Worm (Caenorhabditis elegans) whole organism, L2 larva: ENCODE data around the gene spe-41.
A peak's percentile ranks its signal among the peaks of the same experiment; 100 is the strongest.

Experiments used
- C34F6.9 ChIP-seq: fragments of 150-350 bp; optimal IDR thresholded peaks from 2 replicates; lab custom pipeline; 2014; ENCODE audit warnings: missing biosample characterization, missing genetic modification characterization
- F13H6.1 ChIP-seq: sonication (generic microtip); optimal IDR thresholded peaks from 2 replicates; lab custom pipeline; 2016; ENCODE audit warnings: missing genetic modification characterization, missing compliant biosample characterization
- R02D3.7 ChIP-seq: fragments of 150-350 bp; optimal IDR thresholded peaks from 2 replicates; lab custom pipeline; 2014; ENCODE audit warnings: missing biosample characterization, missing genetic modification characterization
- Y55F3AM.14 ChIP-seq: fragments of 200-800 bp; sonication (Bioruptor generic); optimal IDR thresholded peaks from 2 replicates; lab custom pipeline; 2018; ENCODE audit warnings: mild to moderate bottlenecking, missing genetic modification characterization, missing compliant biosample characterization
- ZK546.5 ChIP-seq: sonication (generic microtip); optimal IDR thresholded peaks from 2 replicates; lab custom pipeline; 2017; ENCODE audit warnings: missing biosample characterization, missing genetic modification characterization
- alr-1 ChIP-seq: fragments of 150-350 bp; optimal IDR thresholded peaks from 2 replicates; lab custom pipeline; 2014; ENCODE audit warnings: missing biosample characterization, missing genetic modification characterization
- aly-2 ChIP-seq: fragments of 150-350 bp; optimal IDR thresholded peaks from 2 replicates; lab custom pipeline; 2014; ENCODE audit warnings: missing biosample characterization, missing genetic modification characterization
- ama-1 ChIP-seq: fragments of 150-350 bp; optimal IDR thresholded peaks from 2 replicates; lab custom pipeline; 2018; ENCODE audit warnings: inconsistent platforms
- blmp-1 ChIP-seq: sonication (generic microtip); optimal IDR thresholded peaks from 2 replicates; lab custom pipeline; 2017; ENCODE audit warnings: missing genetic modification characterization, mild to moderate bottlenecking, missing compliant biosample characterization, antibody characterized with exemption, moderate library complexity; ENCODE audit not compliant: insufficient read depth
- ceh-16 ChIP-seq: fragments of 150-350 bp; optimal IDR thresholded peaks from 2 replicates; lab custom pipeline; 2014; ENCODE audit warnings: missing biosample characterization, missing genetic modification characterization
- ceh-82 ChIP-seq: fragments of 150-350 bp; optimal IDR thresholded peaks from 2 replicates; lab custom pipeline; 2014; ENCODE audit warnings: missing biosample characterization, missing genetic modification characterization
- crh-2 ChIP-seq: sonication (generic microtip); optimal IDR thresholded peaks from 2 replicates; lab custom pipeline; 2017; ENCODE audit warnings: missing biosample characterization, missing genetic modification characterization
- egl-27 ChIP-seq: sonication (generic microtip); optimal IDR thresholded peaks from 3 replicates; lab custom pipeline; 2017; ENCODE audit warnings: missing biosample characterization, missing genetic modification reagents, missing genetic modification characterization
- elt-1 ChIP-seq: fragments of 150-350 bp; optimal IDR thresholded peaks from 2 replicates; lab custom pipeline; 2014; ENCODE audit warnings: missing biosample characterization, missing genetic modification characterization
- elt-3 ChIP-seq: sonication (generic microtip); optimal IDR thresholded peaks from 2 replicates; lab custom pipeline; 2017; ENCODE audit warnings: missing biosample characterization, missing genetic modification characterization
- fos-1 ChIP-seq: fragments of 150-350 bp; optimal IDR thresholded peaks from 2 replicates; lab custom pipeline; 2014; ENCODE audit warnings: missing biosample characterization, missing genetic modification characterization
- gmeb-1 ChIP-seq: fragments of 150-350 bp; optimal IDR thresholded peaks from 2 replicates; lab custom pipeline; 2014; ENCODE audit warnings: missing biosample characterization, missing genetic modification characterization
- lin-11 ChIP-seq: fragments of 150-350 bp; sonication (generic microtip); optimal IDR thresholded peaks from 2 replicates; lab custom pipeline; 2014; ENCODE audit warnings: missing biosample characterization, missing genetic modification characterization, inconsistent platforms, mixed read lengths
- lin-13 ChIP-seq: fragments of 150-350 bp; optimal IDR thresholded peaks from 2 replicates; lab custom pipeline; 2014; ENCODE audit warnings: missing biosample characterization, missing genetic modification reagents, missing genetic modification characterization
- lin-39 ChIP-seq: fragments of 150-350 bp; optimal IDR thresholded peaks from 2 replicates; lab custom pipeline; 2014; ENCODE audit warnings: missing biosample characterization, missing genetic modification reagents, missing genetic modification characterization
- lsy-2 ChIP-seq, 2 experiments: fragments of 150-350 bp in 1 of 2; sonication (generic microtip) in 1 of 2; optimal IDR thresholded peaks; 2 replicates each; lab custom pipeline; 2014 to 2017; ENCODE audit warnings: missing biosample characterization in 2 of 2, missing genetic modification characterization in 2 of 2
- mab-5 ChIP-seq: fragments of 150-350 bp; optimal IDR thresholded peaks from 2 replicates; lab custom pipeline; 2014; ENCODE audit warnings: missing biosample characterization, missing genetic modification characterization
- mbf-1 ChIP-seq: sonication (generic microtip); optimal IDR thresholded peaks from 2 replicates; lab custom pipeline; 2017; ENCODE audit warnings: missing biosample characterization, missing genetic modification characterization
- nhr-11 ChIP-seq: fragments of 150-350 bp; optimal IDR thresholded peaks from 2 replicates; lab custom pipeline; 2014; ENCODE audit warnings: missing biosample characterization, missing genetic modification characterization
- nhr-12 ChIP-seq: fragments of 150-350 bp; optimal IDR thresholded peaks from 2 replicates; lab custom pipeline; 2014; ENCODE audit warnings: missing biosample characterization, missing genetic modification characterization
- nhr-129 ChIP-seq: fragments of 150-350 bp; optimal IDR thresholded peaks from 2 replicates; lab custom pipeline; 2014; ENCODE audit warnings: missing biosample characterization, missing genetic modification characterization
- nhr-21 ChIP-seq: fragments of 150-350 bp; optimal IDR thresholded peaks from 2 replicates; lab custom pipeline; 2014; ENCODE audit warnings: missing biosample characterization, missing genetic modification characterization
- nhr-23 ChIP-seq: fragments of 150-350 bp; optimal IDR thresholded peaks from 2 replicates; lab custom pipeline; 2014; ENCODE audit warnings: missing biosample characterization, missing genetic modification reagents, missing genetic modification characterization
- nhr-237 ChIP-seq: fragments of 150-350 bp; optimal IDR thresholded peaks from 2 replicates; lab custom pipeline; 2014; ENCODE audit warnings: missing biosample characterization, missing genetic modification characterization
- nhr-25 ChIP-seq: fragments of 150-350 bp; sonication (generic microtip); optimal IDR thresholded peaks from 3 replicates; lab custom pipeline; 2014; ENCODE audit warnings: missing biosample characterization, missing genetic modification characterization
- nhr-6 ChIP-seq: fragments of 150-350 bp; optimal IDR thresholded peaks from 2 replicates; lab custom pipeline; 2014; ENCODE audit warnings: missing biosample characterization, missing genetic modification characterization
- nhr-77 ChIP-seq: fragments of 150-350 bp; optimal IDR thresholded peaks from 2 replicates; lab custom pipeline; 2014; ENCODE audit warnings: missing biosample characterization, missing genetic modification characterization
- peb-1 ChIP-seq: fragments of 150-350 bp; optimal IDR thresholded peaks from 2 replicates; lab custom pipeline; 2014; ENCODE audit warnings: missing biosample characterization, missing genetic modification characterization
- sem-4 ChIP-seq: fragments of 150-350 bp; optimal IDR thresholded peaks from 2 replicates; lab custom pipeline; 2014; ENCODE audit warnings: missing biosample characterization, missing genetic modification reagents, missing genetic modification characterization
- skn-1 ChIP-seq: sonication (generic microtip); optimal IDR thresholded peaks from 2 replicates; lab custom pipeline; 2017; ENCODE audit warnings: missing biosample characterization, missing genetic modification characterization
- sma-3 ChIP-seq: sonication (generic microtip); optimal IDR thresholded peaks from 2 replicates; lab custom pipeline; 2016; ENCODE audit warnings: missing genetic modification reagents, missing genetic modification characterization, missing compliant biosample characterization
- sma-9 ChIP-seq, 2 experiments: fragments of 150-350 bp in 1 of 2; sonication (generic microtip) in 1 of 2; optimal IDR thresholded peaks; 2 replicates each; lab custom pipeline; 2014 to 2016; ENCODE audit warnings: missing genetic modification characterization in 2 of 2, mild to moderate bottlenecking in 1 of 2, missing biosample characterization in 1 of 2, missing compliant biosample characterization in 1 of 2, missing genetic modification reagents in 1 of 2, moderate library complexity in 1 of 2
- snpc-4 ChIP-seq: fragments of 150-350 bp; optimal IDR thresholded peaks from 2 replicates; lab custom pipeline; 2014; ENCODE audit warnings: missing biosample characterization, missing genetic modification characterization
- unc-39 ChIP-seq: fragments of 150-350 bp; optimal IDR thresholded peaks from 2 replicates; lab custom pipeline; 2014; ENCODE audit warnings: missing biosample characterization, missing genetic modification characterization
- unc-55 ChIP-seq: fragments of 150-350 bp; sonication (generic microtip); optimal IDR thresholded peaks from 3 replicates; lab custom pipeline; 2014; ENCODE audit warnings: missing biosample characterization, missing genetic modification reagents, missing genetic modification characterization
- unc-62 ChIP-seq: fragments of 150-350 bp; optimal IDR thresholded peaks from 2 replicates; lab custom pipeline; 2014; ENCODE audit warnings: missing biosample characterization, missing genetic modification reagents, missing genetic modification characterization
- zag-1 ChIP-seq: fragments of 150-350 bp; optimal IDR thresholded peaks from 2 replicates; lab custom pipeline; 2014; ENCODE audit warnings: missing biosample characterization, missing genetic modification characterization
- ztf-11 ChIP-seq: sonication (generic microtip); optimal IDR thresholded peaks from 2 replicates; lab custom pipeline; 2017; ENCODE audit warnings: missing biosample characterization, missing genetic modification characterization
- ztf-4 ChIP-seq: fragments of 150-350 bp; optimal IDR thresholded peaks from 2 replicates; lab custom pipeline; 2014; ENCODE audit warnings: missing biosample characterization, missing genetic modification characterization

spe-41 gene

ce11 chrIII:3476245-3476644 lies 32.2 kb upstream of the spe-41 start:
- TF ChIP-seq nhr-6 (tag; lab: Kevin White, UChicago) (no peak), blmp-1 (tag; lab: Kevin White, UChicago) (no peak), lsy-2 (tag; optimal IDR thresholded peaks at IDR 0.05; lab: Kevin White, UChicago) (peak in 1 of 2 experiments; percentile 39), gmeb-1 (peak; percentile 0), peb-1 (no peak), lin-11 (tag; lab: Kevin White, UChicago) (no peak), aly-2 (no peak), unc-55 (peak; percentile 29), zag-1 (tag; lab: Kevin White, UChicago) (no peak), C34F6.9 (tag; lab: Kevin White, UChicago) (peak; percentile 6), Y55F3AM.14 (no peak), elt-3 (tag; lab: Kevin White, UChicago) (no peak), sma-3 (GFP tag; lab: Kevin White, UChicago) (peak; percentile 60), nhr-25 (tag; lab: Kevin White, UChicago) (no peak)
- TF ChIP-seq, all 48 proteins: peak for 5

ce11 chrIII:3475497-3475896 lies 31.5 kb upstream of the spe-41 start, which contains the start of gene C34C12.9:
TSS of gene C34C12.9 (minus strand) at chrIII:3475512.
- no peak for TF ChIP-seq ceh-82 (tag; lab: Kevin White, UChicago)
- TF ChIP-seq, all 48 proteins: peak for 0

- TF ChIP-seq lin-11 (tag; lab: Kevin White, UChicago), result no peak
- peak; percentile 79 for TF ChIP-seq fos-1 (tag; lab: Kevin White, UChicago)
Observed at ce11 chrIII:3475014-3475413, 31.0 kb upstream of the spe-41 start.

- TF ChIP-seq blmp-1 (tag; lab: Kevin White, UChicago) (peak; percentile 74), nhr-129 (tag; lab: Kevin White, UChicago) (peak; percentile 77), mab-5 (tag; lab: Kevin White, UChicago) (no peak), ama-1 (lab: Kevin White, UChicago) (no peak), peb-1 (no peak), unc-39 (tag; lab: Kevin White, UChicago) (no peak), nhr-12 (no peak), elt-3 (tag; lab: Kevin White, UChicago) (no peak), ztf-4 (tag; lab: Kevin White, UChicago) (no peak), Y55F3AM.14 (no peak), egl-27 (tag; lab: Kevin White, UChicago) (peak; percentile 28), fos-1 (tag; lab: Kevin White, UChicago) (peak; percentile 78), lsy-2 (tag; optimal IDR thresholded peaks at IDR 0.05; lab: Kevin White, UChicago) (peak; percentile 33 to 67), zag-1 (tag; lab: Kevin White, UChicago) (no peak), gmeb-1 (peak; percentile 15), ceh-16 (tag; lab: Kevin White, UChicago) (no peak), nhr-77 (tag; lab: Kevin White, UChicago) (no peak), R02D3.7 (tag; lab: Kevin White, UChicago) (no peak), aly-2 (no peak), sma-9 (GFP tag; optimal IDR thresholded peaks at IDR 0.05; lab: Kevin White, UChicago) (peak; percentile 59), sma-9 (tag; optimal IDR thresholded peaks at IDR 0.05; lab: Kevin White, UChicago) (no peak), unc-55 (peak; percentile 49), sma-3 (GFP tag; lab: Kevin White, UChicago) (peak; percentile 58), crh-2 (tag; lab: Kevin White, UChicago) (peak; percentile 50), nhr-237 (tag; lab: Kevin White, UChicago) (no peak), ceh-82 (tag; lab: Kevin White, UChicago) (no peak), C34F6.9 (tag; lab: Kevin White, UChicago) (peak; percentile 75), lin-39 (tag; lab: Kevin White, UChicago) (no peak), nhr-6 (tag; lab: Kevin White, UChicago) (peak; percentile 56), sem-4 (tag; lab: Kevin White, UChicago) (peak; percentile 34), F13H6.1 (peak; percentile 85), nhr-11 (tag; lab: Kevin White, UChicago) (no peak), nhr-25 (tag; lab: Kevin White, UChicago) (peak; percentile 72), alr-1 (no peak), mbf-1 (no peak), lin-13 (GFP tag; lab: Kevin White, UChicago) (peak; percentile 19), nhr-23 (no peak), ztf-11 (tag; lab: Kevin White, UChicago) (no peak), elt-1 (tag; lab: Kevin White, UChicago) (no peak), nhr-21 (tag; lab: Kevin White, UChicago) (peak; percentile 31), snpc-4 (tag; lab: Kevin White, UChicago) (no peak), skn-1 (tag; lab: Kevin White, UChicago) (no peak), ZK546.5 (no peak), lin-11 (tag; lab: Kevin White, UChicago) (no peak), unc-62 (GFP tag; lab: Kevin White, UChicago) (no peak)
Observed at ce11 chrIII:3471403-3472053, 27.5 kb upstream of the spe-41 start, which contains the start of gene rsu-1. TSS of gene rsu-1 (plus strand) at chrIII:3472003.
